Worm (Caenorhabditis elegans) whole organism, L2 larva: ENCODE measurements around the gene nrde-3.
A peak's percentile ranks its signal among the peaks of the same experiment; 100 is the strongest.

Experiments
- C34F6.9 ChIP-seq: fragments of 150-350 bp; optimal IDR thresholded peaks from 2 replicates; lab custom pipeline; 2014; ENCODE audit warnings: missing biosample characterization, missing genetic modification characterization
- F13H6.1 ChIP-seq: sonication (generic microtip); optimal IDR thresholded peaks from 2 replicates; lab custom pipeline; 2016; ENCODE audit warnings: missing genetic modification characterization, missing compliant biosample characterization
- R02D3.7 ChIP-seq: fragments of 150-350 bp; optimal IDR thresholded peaks from 2 replicates; lab custom pipeline; 2014; ENCODE audit warnings: missing biosample characterization, missing genetic modification characterization
- Y55F3AM.14 ChIP-seq: fragments of 200-800 bp; sonication (Bioruptor generic); optimal IDR thresholded peaks from 2 replicates; lab custom pipeline; 2018; ENCODE audit warnings: mild to moderate bottlenecking, missing genetic modification characterization, missing compliant biosample characterization
- ZK546.5 ChIP-seq: sonication (generic microtip); optimal IDR thresholded peaks from 2 replicates; lab custom pipeline; 2017; ENCODE audit warnings: missing biosample characterization, missing genetic modification characterization
- alr-1 ChIP-seq: fragments of 150-350 bp; optimal IDR thresholded peaks from 2 replicates; lab custom pipeline; 2014; ENCODE audit warnings: missing biosample characterization, missing genetic modification characterization
- aly-2 ChIP-seq: fragments of 150-350 bp; optimal IDR thresholded peaks from 2 replicates; lab custom pipeline; 2014; ENCODE audit warnings: missing biosample characterization, missing genetic modification characterization
- ama-1 ChIP-seq: fragments of 150-350 bp; optimal IDR thresholded peaks from 2 replicates; lab custom pipeline; 2018; ENCODE audit warnings: inconsistent platforms
- blmp-1 ChIP-seq: sonication (generic microtip); optimal IDR thresholded peaks from 2 replicates; lab custom pipeline; 2017; ENCODE audit warnings: missing genetic modification characterization, mild to moderate bottlenecking, missing compliant biosample characterization, antibody characterized with exemption, moderate library complexity; ENCODE audit not compliant: insufficient read depth
- ceh-16 ChIP-seq: fragments of 150-350 bp; optimal IDR thresholded peaks from 2 replicates; lab custom pipeline; 2014; ENCODE audit warnings: missing biosample characterization, missing genetic modification characterization
- ceh-82 ChIP-seq: fragments of 150-350 bp; optimal IDR thresholded peaks from 2 replicates; lab custom pipeline; 2014; ENCODE audit warnings: missing biosample characterization, missing genetic modification characterization
- crh-2 ChIP-seq: sonication (generic microtip); optimal IDR thresholded peaks from 2 replicates; lab custom pipeline; 2017; ENCODE audit warnings: missing biosample characterization, missing genetic modification characterization
- dmd-4 ChIP-seq: sonication (generic microtip); optimal IDR thresholded peaks from 2 replicates; lab custom pipeline; 2017; ENCODE audit warnings: missing biosample characterization, missing genetic modification characterization
- egl-27 ChIP-seq: sonication (generic microtip); optimal IDR thresholded peaks from 3 replicates; lab custom pipeline; 2017; ENCODE audit warnings: missing biosample characterization, missing genetic modification reagents, missing genetic modification characterization
- elt-1 ChIP-seq: fragments of 150-350 bp; optimal IDR thresholded peaks from 2 replicates; lab custom pipeline; 2014; ENCODE audit warnings: missing biosample characterization, missing genetic modification characterization
- elt-3 ChIP-seq: sonication (generic microtip); optimal IDR thresholded peaks from 2 replicates; lab custom pipeline; 2017; ENCODE audit warnings: missing biosample characterization, missing genetic modification characterization
- fos-1 ChIP-seq: fragments of 150-350 bp; optimal IDR thresholded peaks from 2 replicates; lab custom pipeline; 2014; ENCODE audit warnings: missing biosample characterization, missing genetic modification characterization
- gmeb-1 ChIP-seq: fragments of 150-350 bp; optimal IDR thresholded peaks from 2 replicates; lab custom pipeline; 2014; ENCODE audit warnings: missing biosample characterization, missing genetic modification characterization
- lin-11 ChIP-seq: fragments of 150-350 bp; sonication (generic microtip); optimal IDR thresholded peaks from 2 replicates; lab custom pipeline; 2014; ENCODE audit warnings: missing biosample characterization, missing genetic modification characterization, inconsistent platforms, mixed read lengths
- lin-13 ChIP-seq: fragments of 150-350 bp; optimal IDR thresholded peaks from 2 replicates; lab custom pipeline; 2014; ENCODE audit warnings: missing biosample characterization, missing genetic modification reagents, missing genetic modification characterization
- lin-39 ChIP-seq: fragments of 150-350 bp; optimal IDR thresholded peaks from 2 replicates; lab custom pipeline; 2014; ENCODE audit warnings: missing biosample characterization, missing genetic modification reagents, missing genetic modification characterization
- lsy-2 ChIP-seq, 2 experiments: fragments of 150-350 bp in 1 of 2; sonication (generic microtip) in 1 of 2; optimal IDR thresholded peaks; 2 replicates each; lab custom pipeline; 2014 to 2017; ENCODE audit warnings: missing biosample characterization in 2 of 2, missing genetic modification characterization in 2 of 2
- mab-5 ChIP-seq: fragments of 150-350 bp; optimal IDR thresholded peaks from 2 replicates; lab custom pipeline; 2014; ENCODE audit warnings: missing biosample characterization, missing genetic modification characterization
- mbf-1 ChIP-seq: sonication (generic microtip); optimal IDR thresholded peaks from 2 replicates; lab custom pipeline; 2017; ENCODE audit warnings: missing biosample characterization, missing genetic modification characterization
- mdl-1 ChIP-seq, 2 experiments: fragments of 150-350 bp in 1 of 2; sonication (generic microtip) in 1 of 2; optimal IDR thresholded peaks; 2 replicates each; lab custom pipeline; 2017; ENCODE audit warnings: missing biosample characterization in 2 of 2, missing genetic modification characterization in 2 of 2
- nhr-10 ChIP-seq: sonication (generic microtip); optimal IDR thresholded peaks from 2 replicates; lab custom pipeline; 2017; ENCODE audit warnings: missing biosample characterization, missing genetic modification characterization
- nhr-11 ChIP-seq: fragments of 150-350 bp; optimal IDR thresholded peaks from 2 replicates; lab custom pipeline; 2014; ENCODE audit warnings: missing biosample characterization, missing genetic modification characterization
- nhr-12 ChIP-seq: fragments of 150-350 bp; optimal IDR thresholded peaks from 2 replicates; lab custom pipeline; 2014; ENCODE audit warnings: missing biosample characterization, missing genetic modification characterization
- nhr-129 ChIP-seq: fragments of 150-350 bp; optimal IDR thresholded peaks from 2 replicates; lab custom pipeline; 2014; ENCODE audit warnings: missing biosample characterization, missing genetic modification characterization
- nhr-21 ChIP-seq: fragments of 150-350 bp; optimal IDR thresholded peaks from 2 replicates; lab custom pipeline; 2014; ENCODE audit warnings: missing biosample characterization, missing genetic modification characterization
- nhr-23 ChIP-seq: fragments of 150-350 bp; optimal IDR thresholded peaks from 2 replicates; lab custom pipeline; 2014; ENCODE audit warnings: missing biosample characterization, missing genetic modification reagents, missing genetic modification characterization
- nhr-237 ChIP-seq: fragments of 150-350 bp; optimal IDR thresholded peaks from 2 replicates; lab custom pipeline; 2014; ENCODE audit warnings: missing biosample characterization, missing genetic modification characterization
- nhr-25 ChIP-seq: fragments of 150-350 bp; sonication (generic microtip); optimal IDR thresholded peaks from 3 replicates; lab custom pipeline; 2014; ENCODE audit warnings: missing biosample characterization, missing genetic modification characterization
- nhr-6 ChIP-seq: fragments of 150-350 bp; optimal IDR thresholded peaks from 2 replicates; lab custom pipeline; 2014; ENCODE audit warnings: missing biosample characterization, missing genetic modification characterization
- nhr-77 ChIP-seq: fragments of 150-350 bp; optimal IDR thresholded peaks from 2 replicates; lab custom pipeline; 2014; ENCODE audit warnings: missing biosample characterization, missing genetic modification characterization
- peb-1 ChIP-seq: fragments of 150-350 bp; optimal IDR thresholded peaks from 2 replicates; lab custom pipeline; 2014; ENCODE audit warnings: missing biosample characterization, missing genetic modification characterization
- sem-4 ChIP-seq: fragments of 150-350 bp; optimal IDR thresholded peaks from 2 replicates; lab custom pipeline; 2014; ENCODE audit warnings: missing biosample characterization, missing genetic modification reagents, missing genetic modification characterization
- skn-1 ChIP-seq: sonication (generic microtip); optimal IDR thresholded peaks from 2 replicates; lab custom pipeline; 2017; ENCODE audit warnings: missing biosample characterization, missing genetic modification characterization
- sma-3 ChIP-seq: sonication (generic microtip); optimal IDR thresholded peaks from 2 replicates; lab custom pipeline; 2016; ENCODE audit warnings: missing genetic modification reagents, missing genetic modification characterization, missing compliant biosample characterization
- sma-9 ChIP-seq, 2 experiments: fragments of 150-350 bp in 1 of 2; sonication (generic microtip) in 1 of 2; optimal IDR thresholded peaks; 2 replicates each; lab custom pipeline; 2014 to 2016; ENCODE audit warnings: missing genetic modification characterization in 2 of 2, mild to moderate bottlenecking in 1 of 2, missing biosample characterization in 1 of 2, missing compliant biosample characterization in 1 of 2, missing genetic modification reagents in 1 of 2, moderate library complexity in 1 of 2
- snpc-4 ChIP-seq: fragments of 150-350 bp; optimal IDR thresholded peaks from 2 replicates; lab custom pipeline; 2014; ENCODE audit warnings: missing biosample characterization, missing genetic modification characterization
- unc-39 ChIP-seq: fragments of 150-350 bp; optimal IDR thresholded peaks from 2 replicates; lab custom pipeline; 2014; ENCODE audit warnings: missing biosample characterization, missing genetic modification characterization
- unc-55 ChIP-seq: fragments of 150-350 bp; sonication (generic microtip); optimal IDR thresholded peaks from 3 replicates; lab custom pipeline; 2014; ENCODE audit warnings: missing biosample characterization, missing genetic modification reagents, missing genetic modification characterization
- unc-62 ChIP-seq: fragments of 150-350 bp; optimal IDR thresholded peaks from 2 replicates; lab custom pipeline; 2014; ENCODE audit warnings: missing biosample characterization, missing genetic modification reagents, missing genetic modification characterization
- zag-1 ChIP-seq: fragments of 150-350 bp; optimal IDR thresholded peaks from 2 replicates; lab custom pipeline; 2014; ENCODE audit warnings: missing biosample characterization, missing genetic modification characterization
- ztf-1 ChIP-seq: fragments of 200-800 bp; sonication (Bioruptor generic); conservative IDR thresholded peaks from 2 replicates; pipeline ENCODE4 v1.3.6; 2022; ENCODE audit warnings: missing genetic modification characterization, missing compliant biosample characterization
- ztf-11 ChIP-seq: sonication (generic microtip); optimal IDR thresholded peaks from 2 replicates; lab custom pipeline; 2017; ENCODE audit warnings: missing biosample characterization, missing genetic modification characterization
- ztf-4 ChIP-seq: fragments of 150-350 bp; optimal IDR thresholded peaks from 2 replicates; lab custom pipeline; 2014; ENCODE audit warnings: missing biosample characterization, missing genetic modification characterization

Gene nrde-3

DNA sequence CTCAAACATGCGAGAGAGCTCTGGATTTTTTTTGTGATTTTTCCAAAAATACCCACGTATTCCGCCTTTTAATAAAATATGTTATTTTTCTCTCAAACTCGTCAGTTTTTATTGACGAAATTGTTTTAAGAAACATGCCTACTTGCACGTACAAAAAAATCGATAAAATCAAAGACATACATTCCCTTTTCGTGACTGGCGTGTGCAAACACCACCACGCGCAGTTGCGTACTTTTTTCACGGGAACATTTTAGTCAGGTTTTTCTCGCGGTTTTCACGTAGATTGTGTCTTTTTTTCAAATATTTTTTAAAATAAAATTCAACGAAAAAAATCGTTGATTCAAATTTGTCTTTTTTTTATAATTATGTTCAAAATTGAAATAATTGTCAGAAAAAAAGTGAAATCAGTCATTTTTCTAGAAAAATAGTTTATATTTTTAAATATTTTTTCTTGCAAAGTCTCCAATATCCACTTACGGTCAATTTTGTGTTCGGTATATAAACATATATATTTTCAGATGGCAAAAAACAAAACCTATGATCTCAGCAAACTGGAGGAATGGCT lies 46.4 kb upstream of the nrde-3 start, which contains the start of gene M02E1.1:
TSS of gene M02E1.1 (plus strand) at position 515 of the 565 bp plus-strand sequence.
- no peak for TF ChIP-seq ztf-4 (tag; lab: Kevin White, UChicago)
- peak; percentile 8 for TF ChIP-seq lin-13 (GFP tag; lab: Kevin White, UChicago)
- no peak for TF ChIP-seq nhr-12 (tag; lab: Kevin White, UChicago)
- TF ChIP-seq nhr-23 (tag; lab: Kevin White, UChicago): no peak
- no peak for TF ChIP-seq mab-5 (tag; lab: Kevin White, UChicago)
- TF ChIP-seq mbf-1: no peak
- TF ChIP-seq zag-1 (tag; lab: Kevin White, UChicago): no peak
- TF ChIP-seq ztf-11 (tag; lab: Kevin White, UChicago): no peak
- TF ChIP-seq crh-2 (tag; lab: Kevin White, UChicago): peak; percentile 26
- no peak for TF ChIP-seq nhr-237
- TF ChIP-seq nhr-21 (tag; lab: Kevin White, UChicago): no peak
- TF ChIP-seq skn-1: no peak
- peak; percentile 43 for TF ChIP-seq unc-55
- no peak for TF ChIP-seq nhr-10 (tag; lab: Kevin White, UChicago)
- no peak for TF ChIP-seq unc-62 (GFP tag; lab: Kevin White, UChicago)
- TF ChIP-seq sma-9 (GFP tag; optimal IDR thresholded peaks at IDR 0.05; lab: Kevin White, UChicago): no peak
- TF ChIP-seq sma-9 (tag; optimal IDR thresholded peaks at IDR 0.05; lab: Kevin White, UChicago): no peak
- TF ChIP-seq nhr-77 (tag; lab: Kevin White, UChicago): no peak
- no peak for TF ChIP-seq mdl-1 (tag; optimal IDR thresholded peaks at IDR 0.05; lab: Kevin White, UChicago)
- no peak for TF ChIP-seq elt-3 (tag; lab: Kevin White, UChicago)
- peak; percentile 54 for TF ChIP-seq C34F6.9 (tag; lab: Kevin White, UChicago)
- TF ChIP-seq sem-4 (tag; lab: Kevin White, UChicago): no peak
- no peak for TF ChIP-seq ama-1 (lab: Kevin White, UChicago)
- peak; percentile 24 for TF ChIP-seq gmeb-1
- no peak for TF ChIP-seq egl-27
- TF ChIP-seq snpc-4 (tag; lab: Kevin White, UChicago): no peak
- TF ChIP-seq lin-11 (tag; lab: Kevin White, UChicago): no peak
- no peak for TF ChIP-seq ceh-16 (tag; lab: Kevin White, UChicago)
- TF ChIP-seq nhr-6 (tag; lab: Kevin White, UChicago): no peak
- TF ChIP-seq Y55F3AM.14 (GFP tag; lab: Kevin White, UChicago): no peak
- no peak for TF ChIP-seq ztf-1 (GFP tag; lab: Robert Waterston, UW)
- TF ChIP-seq nhr-129 (tag; lab: Kevin White, UChicago): peak; percentile 32
- TF ChIP-seq sma-3 (GFP tag; lab: Kevin White, UChicago): no peak
- peak; percentile 18 for TF ChIP-seq nhr-25 (tag; lab: Kevin White, UChicago)
- TF ChIP-seq elt-1 (tag; lab: Kevin White, UChicago): no peak
- TF ChIP-seq ceh-82 (tag; lab: Kevin White, UChicago): no peak
- TF ChIP-seq aly-2 (tag; lab: Kevin White, UChicago): no peak
- no peak for TF ChIP-seq lin-39
- TF ChIP-seq lsy-2 (tag; optimal IDR thresholded peaks at IDR 0.05; lab: Kevin White, UChicago): peak in 1 of 2 experiments; percentile 48
- no peak for TF ChIP-seq peb-1 (tag; lab: Kevin White, UChicago)
- no peak for TF ChIP-seq blmp-1 (tag; lab: Kevin White, UChicago)
- peak; percentile 8 for TF ChIP-seq F13H6.1 (tag; lab: Kevin White, UChicago)
- peak; percentile 40 for TF ChIP-seq fos-1 (tag; lab: Kevin White, UChicago)
- no peak for TF ChIP-seq unc-39
- TF ChIP-seq ZK546.5 (tag; lab: Kevin White, UChicago): no peak
- TF ChIP-seq dmd-4 (tag; lab: Kevin White, UChicago): no peak
- no peak for TF ChIP-seq alr-1 (tag; lab: Kevin White, UChicago)
- no peak for TF ChIP-seq nhr-11 (tag; lab: Kevin White, UChicago)
- TF ChIP-seq R02D3.7: no peak
